Worm (Caenorhabditis elegans): Measurements from ENCODE around the gene str-261.
"Not testable (repeated sequence)": the region's sequence is repeated elsewhere in the genome, so short reads cannot be mapped to it uniquely, and the experiment has no call there.

DNA sequence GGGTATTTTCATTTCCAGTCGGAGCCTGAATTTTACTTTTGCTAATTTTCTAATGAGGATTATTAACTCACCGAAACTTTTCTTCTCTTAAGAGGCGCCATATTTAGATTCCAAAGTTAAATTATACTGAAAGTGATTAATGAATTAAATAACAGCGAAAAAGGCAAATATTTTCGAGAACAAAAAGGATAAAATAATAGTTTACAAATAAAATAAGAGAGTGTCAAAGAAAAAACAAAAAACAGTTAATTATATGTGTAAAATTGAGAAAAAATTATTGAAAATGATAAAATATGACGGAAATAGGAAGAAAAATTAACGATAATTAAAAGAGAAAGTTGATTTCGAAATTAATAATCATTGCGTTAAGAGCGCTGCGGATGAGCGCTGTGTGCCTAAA is 45.0 kb upstream of the str-261 start, which contains the start of gene Y48A6B.8:
- TF ChIP-seq him-1, dao-5 (tag; optimal IDR thresholded peaks at IDR 0.05): not testable (repeated sequence)
